Worm (Caenorhabditis elegans): ENCODE results near the gene C55C3.7.

DNA sequence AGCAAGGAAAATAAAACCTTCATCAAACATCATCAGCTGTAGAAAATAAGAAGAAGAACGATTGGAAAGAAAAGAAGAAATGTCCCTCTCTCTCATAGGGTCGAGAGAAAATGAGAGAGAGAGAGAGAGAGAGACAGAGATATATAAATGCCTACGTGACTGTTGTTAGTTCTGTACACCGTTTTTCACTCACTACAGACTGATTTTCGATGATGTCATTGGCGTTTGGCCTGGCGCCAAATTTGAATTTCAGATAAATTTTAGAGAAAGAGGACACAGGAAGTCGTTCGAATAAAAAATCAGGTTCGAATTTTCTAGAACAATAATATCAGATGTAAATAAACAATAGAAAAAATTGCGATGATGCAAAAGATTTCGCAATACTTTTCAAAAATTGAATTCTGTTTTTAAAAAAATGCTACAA, 26.5 kb downstream of the C55C3.7 start:
- TF ChIP-seq elt-1 (tag; optimal IDR thresholded peaks at IDR 0.05; ENCODE audit: borderline replicate concordance, insufficient read depth) (no peak), nhr-76 (tag; optimal IDR thresholded peaks at IDR 0.05) (no peak), lin-13 (tag; optimal IDR thresholded peaks at IDR 0.05) (no peak)
